Fruit fly (Drosophila melanogaster): ENCODE measurements around the gene CG14439.

DNA sequence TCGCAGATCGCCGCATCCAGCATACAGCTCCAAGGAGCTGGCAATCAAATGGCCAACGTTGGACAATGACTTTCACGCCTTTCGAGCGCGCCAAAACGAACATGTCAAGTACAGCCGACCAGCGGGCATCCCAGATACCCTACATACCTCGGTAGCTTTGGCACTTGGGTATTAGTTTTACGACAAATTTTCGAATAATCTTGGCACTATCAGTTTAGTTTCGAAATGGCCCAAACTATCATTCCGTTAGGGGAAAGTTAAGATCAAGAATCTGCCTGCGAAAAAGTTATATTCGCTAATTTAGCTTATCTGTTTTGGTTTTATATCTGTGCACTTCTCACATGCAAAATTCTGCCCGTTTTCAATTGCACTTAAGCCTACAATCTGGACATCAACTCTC lies 31.4 kb downstream of the CG14439 start:
- TF ChIP-seq Myc (optimal IDR thresholded peaks at IDR 0.05) (no peak), insv (optimal IDR thresholded peaks at IDR 0.05) (no peak)

Measured in Kc167 (cell line).